In genomic region chrX:14841030-14841429, ce11 we compare ENCODE assay signal across 5 worm cellular contexts.
TF ChIP-seq lines count a peak whose summit lies in the region.

No protein-coding gene starts in this region.

TF ChIP-seq in whole organism, L1 larva, 84 proteins besides CTCF, POLR2A, EP300 and RAD21 (continues in another document):
- peak; percentile 66 for TF ChIP-seq mef-2 (tag; optimal IDR thresholded peaks at IDR 0.05; lab: Kevin White, UChicago)
- TF ChIP-seq hpl-2 (GFP tag; optimal IDR thresholded peaks at IDR 0.05; lab: Kevin White, UChicago): no peak
- no peak; the same call in 1 of the 2 replicates for TF ChIP-seq ceh-88 (GFP tag; IDR thresholded peaks at IDR 0.05; lab: Robert Waterston, UW)
- peak; percentile 78 for TF ChIP-seq nhr-19 (GFP tag; conservative IDR thresholded peaks at IDR 0.05; lab: Robert Waterston, UW)
- TF ChIP-seq xbp-1 (tag; optimal IDR thresholded peaks at IDR 0.05; lab: Kevin White, UChicago): peak; percentile 85
- TF ChIP-seq ets-5 (GFP tag; IDR thresholded peaks at IDR 0.05; lab: Robert Waterston, UW): no peak
- TF ChIP-seq ces-1 (GFP tag; optimal IDR thresholded peaks at IDR 0.05; lab: Kevin White, UChicago): no peak
- peak; percentile 53 to 56 for TF ChIP-seq egl-27 (tag; optimal IDR thresholded peaks at IDR 0.05; lab: Kevin White, UChicago)
- peak; percentile 86 for TF ChIP-seq C16A3.4 (tag; optimal IDR thresholded peaks at IDR 0.05; lab: Kevin White, UChicago)
- no peak for TF ChIP-seq C04F5.9 (tag; optimal IDR thresholded peaks at IDR 0.05; lab: Kevin White, UChicago)
- TF ChIP-seq sox-4 (tag; optimal IDR thresholded peaks at IDR 0.05; lab: Kevin White, UChicago): peak; percentile 21
- peak; percentile 32 for TF ChIP-seq aly-2 (tag; optimal IDR thresholded peaks at IDR 0.05; lab: Kevin White, UChicago)
- TF ChIP-seq rnt-1 (tag; optimal IDR thresholded peaks at IDR 0.05; lab: Kevin White, UChicago): peak; percentile 80
- no peak for TF ChIP-seq aha-1 (tag; optimal IDR thresholded peaks at IDR 0.05; lab: Kevin White, UChicago)
- TF ChIP-seq nhr-237 (tag; optimal IDR thresholded peaks at IDR 0.05; lab: Kevin White, UChicago): peak; percentile 71
- TF ChIP-seq lin-35 (GFP tag; optimal IDR thresholded peaks at IDR 0.05; lab: Kevin White, UChicago): peak; percentile 82 to 87
- peak; percentile 81 for TF ChIP-seq egl-13 (tag; optimal IDR thresholded peaks at IDR 0.05; lab: Kevin White, UChicago)
- TF ChIP-seq nhr-85 (tag; lab: Kevin White, UChicago): peak; percentile 86
- TF ChIP-seq tlp-1 (tag; optimal IDR thresholded peaks at IDR 0.05; lab: Kevin White, UChicago): no peak

TF ChIP-seq in whole organism, L3 larva, 47 proteins besides CTCF, POLR2A, EP300 and RAD21 (continues in another document):
- TF ChIP-seq aly-2 (tag; optimal IDR thresholded peaks at IDR 0.05; lab: Kevin White, UChicago) (no peak), fkh-2 (tag; optimal IDR thresholded peaks at IDR 0.05; lab: Kevin White, UChicago) (no peak), unc-39 (tag; optimal IDR thresholded peaks at IDR 0.05; lab: Kevin White, UChicago) (peak; percentile 10), fos-1 (tag; optimal IDR thresholded peaks at IDR 0.05; lab: Kevin White, UChicago) (no peak), skn-1 (tag; optimal IDR thresholded peaks at IDR 0.05; lab: Kevin White, UChicago) (peak; percentile 88), nhr-11 (tag; optimal IDR thresholded peaks at IDR 0.05; lab: Kevin White, UChicago) (peak; percentile 80), mml-1 (tag; optimal IDR thresholded peaks at IDR 0.05; lab: Kevin White, UChicago) (no peak), elt-1 (tag; optimal IDR thresholded peaks at IDR 0.05; lab: Kevin White, UChicago) (no peak), elt-3 (tag; optimal IDR thresholded peaks at IDR 0.05; lab: Kevin White, UChicago) (no peak), lsy-12 (tag; optimal IDR thresholded peaks at IDR 0.05; lab: Kevin White, UChicago) (peak; percentile 76), nfya-1 (tag; optimal IDR thresholded peaks at IDR 0.05; lab: Kevin White, UChicago; ENCODE audit: insufficient read depth) (peak; percentile 93), pha-4 (tag; optimal IDR thresholded peaks at IDR 0.05; lab: Kevin White, UChicago) (peak; percentile 95), elt-2 (tag; optimal IDR thresholded peaks at IDR 0.05; lab: Kevin White, UChicago) (peak; percentile 71), pqm-1 (tag; optimal IDR thresholded peaks at IDR 0.05; lab: Kevin White, UChicago) (peak; percentile 83), egl-5 (tag; optimal IDR thresholded peaks at IDR 0.05; lab: Kevin White, UChicago) (peak; percentile 95), ceh-28 (tag; optimal IDR thresholded peaks at IDR 0.05; lab: Kevin White, UChicago) (peak; percentile 68), nhr-23 (tag; optimal IDR thresholded peaks at IDR 0.05; lab: Kevin White, UChicago) (peak; percentile 56), lin-39 (tag; optimal IDR thresholded peaks at IDR 0.05; lab: Kevin White, UChicago) (peak; percentile 57), ceh-82 (tag; optimal IDR thresholded peaks at IDR 0.05; lab: Kevin White, UChicago) (peak; percentile 19)

TF ChIP-seq in whole organism, early embryonic, 17 proteins besides CTCF, POLR2A, EP300 and RAD21:
- 0 out of 2 replicates have a peak, but pooled peaks have one; percentile 39 for TF ChIP-seq sea-1 (GFP tag; conservative IDR thresholded peaks at IDR 0.05; lab: Robert Waterston, UW)
- peak; percentile 73 for TF ChIP-seq F13C5.2 (tag; optimal IDR thresholded peaks at IDR 0.05; lab: Kevin White, UChicago)
- TF ChIP-seq ama-1 (optimal IDR thresholded peaks at IDR 0.05; lab: Kevin White, UChicago): no peak
- peak; percentile 82 for TF ChIP-seq hmg-4 (GFP tag; optimal IDR thresholded peaks at IDR 0.05; lab: Kevin White, UChicago)

TF ChIP-seq in whole organism, midembryonic, 9 proteins besides CTCF, POLR2A, EP300 and RAD21:
- TF ChIP-seq ztf-29 (GFP tag; IDR thresholded peaks at IDR 0.05; lab: Robert Waterston, UW) (0 out of 2 replicates have a peak, but pooled peaks have one; percentile 7), ztf-23 (GFP tag; IDR thresholded peaks at IDR 0.05; lab: Robert Waterston, UW) (0 out of 2 replicates have a peak, but pooled peaks have one; percentile 42), cog-1 (tag; optimal IDR thresholded peaks at IDR 0.05; lab: Kevin White, UChicago) (peak; percentile 75), tab-1 (GFP tag; IDR thresholded peaks at IDR 0.05; lab: Robert Waterston, UW) (no peak), T22C8.4 (GFP tag; IDR thresholded peaks at IDR 0.05; lab: Robert Waterston, UW) (no peak), flt-1 (GFP tag; IDR thresholded peaks at IDR 0.05; lab: Robert Waterston, UW) (peak; percentile 47; the same call in 1 of the 2 replicates)
TF ChIP-seq in whole organism, midembryonic: peak in this region for 4.

TF ChIP-seq in whole organism, young adult, 124 proteins besides CTCF, POLR2A, EP300 and RAD21 (continues in another document):
- TF ChIP-seq gei-17 (GFP tag; optimal IDR thresholded peaks at IDR 0.05; lab: Kevin White, UChicago) (peak; percentile 20), let-526 (GFP tag; IDR thresholded peaks at IDR 0.05; lab: Robert Waterston, UW) (no peak), rec-8 (tag; optimal IDR thresholded peaks at IDR 0.05; lab: Kevin White, UChicago) (no peak), lag-1 (GFP tag; IDR thresholded peaks at IDR 0.05; lab: Robert Waterston, UW) (no peak), dpl-1 (GFP tag; optimal IDR thresholded peaks at IDR 0.05; lab: Kevin White, UChicago) (peak; percentile 19), let-607 (tag; optimal IDR thresholded peaks at IDR 0.05; lab: Kevin White, UChicago) (no peak), aptf-3 (GFP tag; IDR thresholded peaks at IDR 0.05; lab: Robert Waterston, UW) (no peak), ztf-6 (GFP tag; IDR thresholded peaks at IDR 0.05; lab: Robert Waterston, UW) (peak; percentile 28; the same call in 1 of the 2 replicates), lir-1 (GFP tag; conservative IDR thresholded peaks at IDR 0.05; lab: Robert Waterston, UW) (0 out of 2 replicates have a peak, but pooled peaks have one; percentile 11), dpff-1 (tag; optimal IDR thresholded peaks at IDR 0.05; lab: Kevin White, UChicago) (no peak), mel-28 (tag; optimal IDR thresholded peaks at IDR 0.05; lab: Kevin White, UChicago; ENCODE audit: borderline replicate concordance) (no peak), madf-8 (GFP tag; conservative IDR thresholded peaks at IDR 0.05; lab: Robert Waterston, UW) (no peak), bed-2 (GFP tag; IDR thresholded peaks at IDR 0.05; lab: Robert Waterston, UW) (peak; percentile 58; the same call in 1 of the 2 replicates), nfyb-1 (GFP tag; IDR thresholded peaks at IDR 0.05; lab: Robert Waterston, UW) (peak; percentile 69; the same call in 1 of the 2 replicates), akir-1 (GFP tag; optimal IDR thresholded peaks at IDR 0.05; lab: Kevin White, UChicago) (no peak), him-1 (tag; optimal IDR thresholded peaks at IDR 0.05; lab: Kevin White, UChicago) (no peak), nfya-2 (GFP tag; IDR thresholded peaks at IDR 0.05; lab: Robert Waterston, UW) (no peak), hsf-1 (GFP tag; IDR thresholded peaks at IDR 0.05; lab: Robert Waterston, UW) (no peak), sptf-2 (GFP tag; optimal IDR thresholded peaks at IDR 0.05; lab: Kevin White, UChicago) (no peak), B0261.1 (tag; optimal IDR thresholded peaks at IDR 0.05; lab: Kevin White, UChicago) (no peak), F10E7.11 (tag; optimal IDR thresholded peaks at IDR 0.05; lab: Kevin White, UChicago) (no peak), repo-1 (tag; optimal IDR thresholded peaks at IDR 0.05; lab: Kevin White, UChicago) (no peak), aptf-2 (GFP tag; conservative IDR thresholded peaks at IDR 0.05; lab: Robert Waterston, UW) (no peak), ztf-26 (tag; optimal IDR thresholded peaks at IDR 0.05; lab: Kevin White, UChicago) (peak; percentile 57), mxl-1 (tag; optimal IDR thresholded peaks at IDR 0.05; lab: Kevin White, UChicago) (no peak), madf-10 (tag; optimal IDR thresholded peaks at IDR 0.05; lab: Kevin White, UChicago) (peak; percentile 78), atf-7 (tag; optimal IDR thresholded peaks at IDR 0.05; lab: Kevin White, UChicago) (peak; percentile 58), F37B4.10 (GFP tag; IDR thresholded peaks at IDR 0.05; lab: Robert Waterston, UW) (no peak), nhr-179 (tag; optimal IDR thresholded peaks at IDR 0.05; lab: Kevin White, UChicago) (no peak), nhr-27 (tag; optimal IDR thresholded peaks at IDR 0.05; lab: Kevin White, UChicago) (no peak), ccch-3 (GFP tag; optimal IDR thresholded peaks at IDR 0.05; lab: Kevin White, UChicago) (no peak), ztf-18 (tag; optimal IDR thresholded peaks at IDR 0.05; lab: Kevin White, UChicago) (peak; percentile 41), T07F8.4 (tag; optimal IDR thresholded peaks at IDR 0.05; lab: Kevin White, UChicago) (no peak), snpc-4 (GFP tag; optimal IDR thresholded peaks at IDR 0.05; lab: Kevin White, UChicago) (no peak), snpc-4 (tag; optimal IDR thresholded peaks at IDR 0.05; lab: Kevin White, UChicago) (peak in 3 of 4 experiments; percentile 34 to 59 (median 58)), F22D6.2 (tag; optimal IDR thresholded peaks at IDR 0.05; lab: Kevin White, UChicago) (no peak), ama-1 (optimal IDR thresholded peaks at IDR 0.05; lab: Kevin White, UChicago) (no peak), ama-1 (GFP tag; optimal IDR thresholded peaks at IDR 0.05; lab: Kevin White, UChicago) (no peak), Y79H2A.3 (GFP tag; conservative IDR thresholded peaks at IDR 0.05; lab: Robert Waterston, UW) (no peak), B0019.2 (GFP tag; conservative IDR thresholded peaks at IDR 0.05; lab: Robert Waterston, UW) (no peak), F57A8.1 (GFP tag; optimal IDR thresholded peaks at IDR 0.05; lab: Kevin White, UChicago) (no peak), efl-1 (GFP tag; optimal IDR thresholded peaks at IDR 0.05; lab: Kevin White, UChicago) (peak; percentile 15), tbp1 (GFP tag; optimal IDR thresholded peaks at IDR 0.05; lab: Kevin White, UChicago) (peak; percentile 57), attf-5 (GFP tag; optimal IDR thresholded peaks at IDR 0.05; lab: Kevin White, UChicago) (peak; percentile 80), unc-62 (GFP tag; optimal IDR thresholded peaks at IDR 0.05; lab: Kevin White, UChicago) (no peak), egrh-3 (GFP tag; IDR thresholded peaks at IDR 0.05; lab: Robert Waterston, UW) (no peak; the same call in 1 of the 2 replicates), pha-4 (tag; optimal IDR thresholded peaks at IDR 0.05; lab: Kevin White, UChicago) (peak; percentile 53), F52B5.7 (tag; optimal IDR thresholded peaks at IDR 0.05; lab: Kevin White, UChicago) (no peak), sea-2 (GFP tag; IDR thresholded peaks at IDR 0.05; lab: Robert Waterston, UW) (no peak), hmg-20 (GFP tag; IDR thresholded peaks at IDR 0.05; lab: Robert Waterston, UW) (no peak)

Comparison
In these comparisons a context has a peak if more than half of its experiments do, and no peak if none do; other contexts are left out.
1. Of the 8 proteins assayed by ChIP-seq in both whole organism, young adult and whole organism, L1 larva: peak only in whole organism, young adult: none; only in whole organism, L1 larva: ama-1, nhr-90 and unc-130; in both: dpl-1, efl-1 and snpc-4; in neither: 1; mixed calls (peak in some experiments, not most) for 1.